Worm (Caenorhabditis elegans) whole organism, young adult: ENCODE measurements around the gene pus-1.

ENCODE experiments used
- B0019.2 ChIP-seq: fragments of 200-800 bp; sonication (Bioruptor generic); conservative IDR thresholded peaks from 2 replicates; pipeline ENCODE4 v1.3.6; 2022; ENCODE audit warnings: missing genetic modification reagents, missing genetic modification characterization, missing compliant biosample characterization
- B0261.1 ChIP-seq: sonication (generic microtip); optimal IDR thresholded peaks from 2 replicates; lab custom pipeline; 2016; ENCODE audit warnings: mild to moderate bottlenecking, missing genetic modification characterization, moderate library complexity, missing compliant biosample characterization
- B0336.3 ChIP-seq: fragments of 200-800 bp; sonication (Bioruptor generic); IDR thresholded peaks from 2 replicates; pipeline ENCODE4 v1.3.6; 2022; ENCODE audit warnings: missing genetic modification characterization, missing compliant biosample characterization
- C17E4.6 ChIP-seq: fragments of 200-800 bp; sonication (Bioruptor generic); IDR thresholded peaks from 2 replicates; pipeline ENCODE4 v1.3.6; 2022; ENCODE audit warnings: missing genetic modification reagents, missing genetic modification characterization, missing compliant biosample characterization
- F23B12.7 ChIP-seq: sonication (generic microtip); optimal IDR thresholded peaks from 2 replicates; lab custom pipeline; 2017; ENCODE audit warnings: missing genetic modification characterization, mild to moderate bottlenecking, missing compliant biosample characterization, antibody characterized with exemption, moderate library complexity; ENCODE audit not compliant: insufficient read depth
- F33H1.4 ChIP-seq: fragments of 200-800 bp; sonication (Bioruptor generic); IDR thresholded peaks from 2 replicates; pipeline ENCODE4 v1.3.6; 2022; ENCODE audit warnings: missing genetic modification reagents, missing genetic modification characterization, missing compliant biosample characterization
- F57A8.1 ChIP-seq: fragments of 200-800 bp; sonication (Bioruptor generic); optimal IDR thresholded peaks from 2 replicates; lab custom pipeline; 2018; ENCODE audit warnings: mild to moderate bottlenecking, missing genetic modification characterization, moderate library complexity, missing compliant biosample characterization
- K11D2.4 ChIP-seq: fragments of 200-800 bp; sonication (Bioruptor generic); IDR thresholded peaks from 2 replicates; pipeline ENCODE4 v1.3.6; 2022; ENCODE audit warnings: missing genetic modification reagents, missing genetic modification characterization, missing compliant biosample characterization
- T26A5.8 ChIP-seq: sonication (generic microtip); optimal IDR thresholded peaks from 2 replicates; lab custom pipeline; 2016; ENCODE audit warnings: missing genetic modification characterization, missing compliant biosample characterization
- Y79H2A.3 ChIP-seq: fragments of 200-800 bp; sonication (Bioruptor generic); conservative IDR thresholded peaks from 2 replicates; pipeline ENCODE4 v1.3.6; 2022; ENCODE audit warnings: missing genetic modification reagents, missing genetic modification characterization, missing compliant biosample characterization
- akir-1 ChIP-seq: fragments of 200-800 bp; sonication (Bioruptor generic); optimal IDR thresholded peaks from 2 replicates; lab custom pipeline; 2018; ENCODE audit warnings: mild to moderate bottlenecking, missing genetic modification characterization, moderate library complexity, missing compliant biosample characterization
- ama-1 ChIP-seq, 3 experiments: fragments of 150-350 bp in 1 of 3; sonication (generic microtip) in 2 of 3; optimal IDR thresholded peaks; 2 replicates each; lab custom pipeline; 2014 to 2018; ENCODE audit warnings: missing biosample characterization in 2 of 3, missing genetic modification characterization in 2 of 3, missing genetic modification reagents in 2 of 3
- atf-7 ChIP-seq: sonication (generic microtip); optimal IDR thresholded peaks from 2 replicates; lab custom pipeline; 2017; ENCODE audit warnings: mild to moderate bottlenecking, missing genetic modification characterization, missing compliant biosample characterization
- bed-2 ChIP-seq: fragments of 200-800 bp; sonication (Bioruptor generic); IDR thresholded peaks from 2 replicates; pipeline ENCODE4 v1.3.6; 2022; ENCODE audit warnings: missing genetic modification reagents, missing genetic modification characterization, missing compliant biosample characterization
- ceh-100 ChIP-seq: fragments of 200-800 bp; sonication (Bioruptor generic); IDR thresholded peaks from 2 replicates; pipeline ENCODE4 v1.3.6; 2022; ENCODE audit warnings: missing genetic modification reagents, missing genetic modification characterization, missing compliant biosample characterization
- ceh-40 ChIP-seq: fragments of 200-800 bp; sonication (Bioruptor generic); IDR thresholded peaks from 2 replicates; pipeline ENCODE4 v1.3.6; 2022; ENCODE audit warnings: missing genetic modification characterization, missing compliant biosample characterization
- chd-7 ChIP-seq: sonication (generic microtip); optimal IDR thresholded peaks from 2 replicates; lab custom pipeline; 2016; ENCODE audit warnings: mild to moderate bottlenecking, missing genetic modification characterization, moderate library complexity, missing compliant biosample characterization
- dpl-1 ChIP-seq: fragments of 150-350 bp; optimal IDR thresholded peaks from 2 replicates; lab custom pipeline; 2014; ENCODE audit warnings: missing biosample characterization, missing genetic modification reagents, missing genetic modification characterization
- egl-18 ChIP-seq: fragments of 200-800 bp; sonication (Bioruptor generic); IDR thresholded peaks from 2 replicates; pipeline ENCODE4 v1.3.6; 2022; ENCODE audit warnings: missing genetic modification reagents, missing genetic modification characterization, missing compliant biosample characterization
- ekl-4 ChIP-seq: fragments of 200-800 bp; sonication (Bioruptor generic); IDR thresholded peaks from 2 replicates; pipeline ENCODE4 v1.3.6; 2022; ENCODE audit warnings: missing genetic modification reagents, missing genetic modification characterization, missing compliant biosample characterization
- ets-4 ChIP-seq: fragments of 200-800 bp; sonication (Bioruptor generic); optimal IDR thresholded peaks from 2 replicates; lab custom pipeline; 2018; ENCODE audit warnings: mild to moderate bottlenecking, missing genetic modification characterization, missing compliant biosample characterization
- hmg-1.2 ChIP-seq: fragments of 200-800 bp; sonication (Bioruptor generic); IDR thresholded peaks from 2 replicates; pipeline ENCODE4 v1.3.6; 2022; ENCODE audit warnings: missing genetic modification reagents, missing genetic modification characterization, missing compliant biosample characterization
- hsf-1 ChIP-seq: fragments of 200-800 bp; sonication (Bioruptor generic); IDR thresholded peaks from 2 replicates; pipeline ENCODE4 v1.3.6; 2022; ENCODE audit warnings: missing genetic modification reagents, missing genetic modification characterization, missing compliant biosample characterization
- let-607 ChIP-seq, 2 experiments: fragments of 200-800 bp in 1 of 2; sonication (Bioruptor generic) in 1 of 2; sonication (generic microtip) in 1 of 2; optimal IDR thresholded peaks; 2 replicates each; lab custom pipeline; 2016 to 2018; ENCODE audit warnings: mild to moderate bottlenecking in 2 of 2, missing compliant biosample characterization in 2 of 2, missing genetic modification characterization in 2 of 2, moderate library complexity in 2 of 2, missing genotype in 1 of 2
- lin-35 ChIP-seq, 3 experiments: fragments of 150-350 bp in 2 of 3; sonication (generic microtip) in 1 of 3; optimal IDR thresholded peaks; 2 replicates each; lab custom pipeline; 2014 to 2018; ENCODE audit warnings: missing biosample characterization in 3 of 3, missing genetic modification characterization in 3 of 3, missing genetic modification reagents in 3 of 3
- lin-54 ChIP-seq: fragments of 200-800 bp; sonication (Bioruptor generic); optimal IDR thresholded peaks from 2 replicates; lab custom pipeline; 2018; ENCODE audit warnings: mild to moderate bottlenecking, missing genetic modification characterization, missing compliant biosample characterization
- lsy-27 ChIP-seq: sonication (generic microtip); optimal IDR thresholded peaks from 2 replicates; lab custom pipeline; 2017; ENCODE audit warnings: missing genetic modification characterization, mild to moderate bottlenecking, missing compliant biosample characterization, antibody characterized with exemption, missing genotype, borderline replicate concordance; ENCODE audit not compliant: insufficient read depth
- madf-6 ChIP-seq: fragments of 200-800 bp; sonication (Bioruptor generic); IDR thresholded peaks from 2 replicates; pipeline ENCODE4 v1.3.6; 2022; ENCODE audit warnings: missing genetic modification reagents, missing genetic modification characterization, missing compliant biosample characterization
- mel-28 ChIP-seq: sonication (generic microtip); optimal IDR thresholded peaks from 2 replicates; lab custom pipeline; 2016; ENCODE audit warnings: borderline replicate concordance, mild to moderate bottlenecking, missing genetic modification characterization, missing compliant biosample characterization
- nfya-1 ChIP-seq: sonication (generic microtip); optimal IDR thresholded peaks from 2 replicates; lab custom pipeline; 2017; ENCODE audit warnings: antibody characterized with exemption, missing compliant biosample characterization, missing genetic modification characterization, borderline replicate concordance; ENCODE audit not compliant: insufficient read depth
- nfya-2 ChIP-seq: fragments of 200-800 bp; sonication (Bioruptor generic); IDR thresholded peaks from 2 replicates; pipeline ENCODE4 v1.3.6; 2022; ENCODE audit warnings: missing genetic modification reagents, missing genetic modification characterization, missing compliant biosample characterization
- nfyb-1 ChIP-seq: fragments of 200-800 bp; sonication (Bioruptor generic); IDR thresholded peaks from 2 replicates; pipeline ENCODE4 v1.3.6; 2022; ENCODE audit warnings: missing genetic modification reagents, missing genetic modification characterization, missing compliant biosample characterization
- nhr-120 ChIP-seq: fragments of 200-800 bp; sonication (Bioruptor generic); IDR thresholded peaks from 2 replicates; pipeline ENCODE4 v1.3.6; 2022; ENCODE audit warnings: missing genetic modification characterization, missing compliant biosample characterization
- nhr-80 ChIP-seq: sonication (generic microtip); optimal IDR thresholded peaks from 2 replicates; lab custom pipeline; 2016; ENCODE audit warnings: missing genetic modification characterization, missing compliant biosample characterization
- nhr-90 ChIP-seq: sonication (generic microtip); optimal IDR thresholded peaks from 2 replicates; lab custom pipeline; 2016; ENCODE audit warnings: missing genotype, mild to moderate bottlenecking, missing genetic modification characterization, missing compliant biosample characterization
- pha-4 ChIP-seq: fragments of 150-350 bp; sonication (generic microtip); optimal IDR thresholded peaks from 2 replicates; lab custom pipeline; 2014; ENCODE audit warnings: missing biosample characterization, missing genetic modification reagents, missing genetic modification characterization
- repo-1 ChIP-seq: sonication (generic microtip); optimal IDR thresholded peaks from 2 replicates; lab custom pipeline; 2017; ENCODE audit warnings: mild to moderate bottlenecking, missing genetic modification characterization, missing compliant biosample characterization
- rpc-1 ChIP-seq, 2 experiments: fragments of 150-350 bp in 1 of 2; sonication (generic microtip) in 1 of 2; optimal IDR thresholded peaks; 2 replicates each; lab custom pipeline; 2014 to 2018; ENCODE audit warnings: missing biosample characterization in 1 of 2, missing genetic modification characterization in 1 of 2, missing genetic modification reagents in 1 of 2, missing genotype in 1 of 2
- snpc-3.4 ChIP-seq: sonication (generic microtip); optimal IDR thresholded peaks from 2 replicates; lab custom pipeline; 2017; ENCODE audit warnings: missing genetic modification characterization, mild to moderate bottlenecking, missing compliant biosample characterization, antibody characterized with exemption, moderate library complexity, missing genotype, missing genetic modification reagents
- snpc-4 ChIP-seq, 5 experiments: fragments of 150-350 bp in 1 of 5; sonication (generic microtip) in 4 of 5; optimal IDR thresholded peaks; 2 replicates each; lab custom pipeline; 2014 to 2018; ENCODE audit warnings: missing genetic modification characterization in 5 of 5, missing biosample characterization in 3 of 5, antibody characterized with exemption in 2 of 5, mild to moderate bottlenecking in 2 of 5, missing compliant biosample characterization in 2 of 5, missing genotype in 2 of 5, moderate library complexity in 2 of 5, missing genetic modification reagents in 1 of 5
- sptf-2 ChIP-seq: fragments of 200-800 bp; sonication (Bioruptor generic); optimal IDR thresholded peaks from 2 replicates; lab custom pipeline; 2018; ENCODE audit warnings: mild to moderate bottlenecking, missing genetic modification characterization, missing compliant biosample characterization
- tlf-1 ChIP-seq: fragments of 200-800 bp; sonication (Bioruptor generic); optimal IDR thresholded peaks from 2 replicates; lab custom pipeline; 2018; ENCODE audit warnings: mild to moderate bottlenecking, missing genetic modification characterization, missing compliant biosample characterization
- unc-62 ChIP-seq: fragments of 150-350 bp; optimal IDR thresholded peaks from 2 replicates; lab custom pipeline; 2014; ENCODE audit warnings: missing biosample characterization, missing genetic modification reagents, missing genetic modification characterization
- xnd-1 ChIP-seq: sonication (generic microtip); optimal IDR thresholded peaks from 2 replicates; lab custom pipeline; 2016; ENCODE audit warnings: missing genotype, missing genetic modification reagents, missing genetic modification characterization, missing compliant biosample characterization
- ztf-25 ChIP-seq: fragments of 200-800 bp; sonication (Bioruptor generic); IDR thresholded peaks from 2 replicates; pipeline ENCODE4 v1.3.6; 2022; ENCODE audit warnings: missing genetic modification reagents, missing genetic modification characterization, missing compliant biosample characterization
- ztf-6 ChIP-seq: fragments of 200-800 bp; sonication (Bioruptor generic); IDR thresholded peaks from 2 replicates; pipeline ENCODE4 v1.3.6; 2022; ENCODE audit warnings: missing genetic modification reagents, missing genetic modification characterization, missing compliant biosample characterization

pus-1 gene

DNA sequence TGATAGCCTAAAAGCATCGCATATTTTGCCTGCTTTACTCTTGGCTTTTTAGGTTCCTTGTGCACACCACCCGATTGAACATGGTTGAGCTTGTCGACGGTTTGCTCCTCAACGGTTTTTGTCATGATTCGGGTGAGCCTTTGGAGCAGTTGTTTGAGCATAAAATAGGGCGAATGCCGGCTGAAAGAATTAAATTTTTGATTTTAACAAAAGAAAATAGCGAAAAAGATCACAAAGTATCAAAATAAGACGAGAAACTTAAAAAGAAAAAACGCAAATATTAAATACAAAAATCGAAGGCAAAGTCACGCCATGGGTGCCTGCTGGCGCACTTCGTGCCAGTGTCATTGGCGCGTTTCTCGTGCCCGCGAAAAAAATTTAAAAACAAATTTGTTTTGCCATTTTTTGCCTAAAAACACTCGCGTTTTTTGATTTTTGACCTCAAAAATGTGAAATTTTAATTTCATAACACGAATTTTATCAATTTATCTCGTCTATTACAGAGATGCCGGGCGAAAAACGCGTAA lies at the start of gene pus-1, which contains the start of gene ctps-1:
Gene pus-1, minus strand, starts transcription at position 125 of the 527 bp plus-strand sequence.
Gene ctps-1, plus strand, starts transcription at position 51 of the 527 bp plus-strand sequence.
- TF ChIP-seq egl-18 (GFP tag; lab: Robert Waterston, UW): no peak
- peak in 1 of 3 experiments; percentile 69 for TF ChIP-seq lin-35 (GFP tag; optimal IDR thresholded peaks at IDR 0.05; lab: Kevin White, UChicago)
- TF ChIP-seq snpc-4 (GFP tag; optimal IDR thresholded peaks at IDR 0.05; lab: Kevin White, UChicago): peak; percentile 31
- TF ChIP-seq snpc-4 (tag; optimal IDR thresholded peaks at IDR 0.05; lab: Kevin White, UChicago): peak; percentile 21 to 83 (median 52)
- TF ChIP-seq F57A8.1 (GFP tag; lab: Kevin White, UChicago): no peak
- no peak for TF ChIP-seq mel-28
- TF ChIP-seq pha-4 (tag; lab: Kevin White, UChicago): no peak
- no peak for TF ChIP-seq lsy-27 (tag; lab: Kevin White, UChicago)
- TF ChIP-seq ekl-4: peak; percentile 44; the same call in 1 of the 2 replicates
- 0 out of 2 replicates have a peak, but pooled peaks have one; percentile 21 for TF ChIP-seq ceh-100 (GFP tag; lab: Robert Waterston, UW)
- no peak for TF ChIP-seq B0261.1
- 0 out of 2 replicates have a peak, but pooled peaks have one; percentile 40 for TF ChIP-seq nfyb-1 (GFP tag; lab: Robert Waterston, UW)
- no peak for TF ChIP-seq sptf-2 (GFP tag; lab: Kevin White, UChicago)
- TF ChIP-seq B0336.3 (GFP tag; lab: Robert Waterston, UW): peak; percentile 61
- peak; percentile 90 for TF ChIP-seq madf-6 (GFP tag; lab: Robert Waterston, UW)
- no peak for TF ChIP-seq akir-1 (GFP tag; lab: Kevin White, UChicago)
- TF ChIP-seq hsf-1 (GFP tag; lab: Robert Waterston, UW): no peak
- TF ChIP-seq nhr-80 (tag; lab: Kevin White, UChicago): no peak
- peak; percentile 70 for TF ChIP-seq xnd-1
- peak; percentile 16 for TF ChIP-seq tlf-1 (GFP tag; lab: Kevin White, UChicago)
- no peak for TF ChIP-seq nfya-1 (tag; lab: Kevin White, UChicago)
- TF ChIP-seq F33H1.4: peak; percentile 68
- no peak for TF ChIP-seq chd-7 (tag; lab: Kevin White, UChicago)
- no peak for TF ChIP-seq C17E4.6
- no peak for TF ChIP-seq let-607 (tag; optimal IDR thresholded peaks at IDR 0.05; lab: Kevin White, UChicago)
- peak; percentile 57 for TF ChIP-seq dpl-1 (GFP tag; lab: Kevin White, UChicago)
- TF ChIP-seq ceh-40 (GFP tag; lab: Robert Waterston, UW): no peak
- peak; percentile 23; the same call in 1 of the 2 replicates for TF ChIP-seq hmg-1.2 (GFP tag; lab: Robert Waterston, UW)
- TF ChIP-seq repo-1 (tag; lab: Kevin White, UChicago): peak; percentile 9
- TF ChIP-seq B0019.2 (GFP tag; lab: Robert Waterston, UW): no peak
- TF ChIP-seq ztf-6 (GFP tag; lab: Robert Waterston, UW): no peak
- no peak for TF ChIP-seq ama-1 (optimal IDR thresholded peaks at IDR 0.05; lab: Kevin White, UChicago)
- TF ChIP-seq ama-1 (GFP tag; optimal IDR thresholded peaks at IDR 0.05; lab: Kevin White, UChicago): no peak
- no peak for TF ChIP-seq nhr-120 (GFP tag; lab: Robert Waterston, UW)
- peak; percentile 77 for TF ChIP-seq lin-54 (GFP tag; lab: Kevin White, UChicago)
- no peak for TF ChIP-seq nhr-90 (tag; lab: Kevin White, UChicago)
- no peak for TF ChIP-seq T26A5.8
- TF ChIP-seq ztf-25 (GFP tag; lab: Robert Waterston, UW): no peak
- TF ChIP-seq atf-7 (tag; lab: Kevin White, UChicago): no peak
- no peak for TF ChIP-seq nfya-2
- TF ChIP-seq rpc-1 (optimal IDR thresholded peaks at IDR 0.05; lab: Kevin White, UChicago): no peak
- no peak for TF ChIP-seq rpc-1 (tag; optimal IDR thresholded peaks at IDR 0.05; lab: Kevin White, UChicago)
- no peak for TF ChIP-seq unc-62 (GFP tag; lab: Kevin White, UChicago)
- TF ChIP-seq F23B12.7: no peak
- no peak for TF ChIP-seq bed-2 (GFP tag; lab: Robert Waterston, UW)
- TF ChIP-seq Y79H2A.3 (GFP tag; lab: Robert Waterston, UW): no peak
- no peak for TF ChIP-seq ets-4 (GFP tag; lab: Kevin White, UChicago)
- 0 out of 2 replicates have a peak, but pooled peaks have one; percentile 22 for TF ChIP-seq K11D2.4 (GFP tag; lab: Robert Waterston, UW)
- peak; percentile 72 for TF ChIP-seq snpc-3.4 (tag; lab: Kevin White, UChicago)
